Fruit fly (Drosophila melanogaster) whole organism, embryonic: ENCODE measurements around the gene Spn88Ea.

Experiments
- CG10209 ChIP-seq: fragments of 200-800 bp; sonication (Bioruptor generic); optimal IDR thresholded peaks from 3 replicates; lab custom pipeline; 2017; ENCODE audit warnings: missing biosample characterization, mild to moderate bottlenecking, missing genetic modification characterization, missing genetic modification reagents
- CG10979 ChIP-seq: fragments of 200-800 bp; sonication (Bioruptor generic); optimal IDR thresholded peaks from 2 replicates; lab custom pipeline; 2018; ENCODE audit warnings: missing biosample characterization, mild to moderate bottlenecking, missing genetic modification characterization, moderate library complexity
- CG11085 ChIP-seq: fragments of 200-800 bp; sonication (Bioruptor generic); IDR thresholded peaks from 2 replicates; pipeline ENCODE4 v1.3.6; 2022; ENCODE audit warnings: missing biosample characterization, missing genetic modification characterization
- CG12299 ChIP-seq: fragments of 200-800 bp; sonication (Bioruptor generic); optimal IDR thresholded peaks from 2 replicates; lab custom pipeline; 2018; ENCODE audit warnings: missing biosample characterization, mild to moderate bottlenecking, missing genetic modification characterization
- CG12744 ChIP-seq: fragments of 200-800 bp; sonication (Bioruptor generic); optimal IDR thresholded peaks from 2 replicates; lab custom pipeline; 2016; ENCODE audit warnings: missing biosample characterization, missing genetic modification characterization
- CG13296 ChIP-seq: fragments of 200-800 bp; sonication (Bioruptor generic); optimal IDR thresholded peaks from 3 replicates; lab custom pipeline; 2018; ENCODE audit warnings: missing biosample characterization, mild to moderate bottlenecking, missing genetic modification characterization
- CG15696 ChIP-seq: fragments of 200-800 bp; sonication (Bioruptor generic); optimal IDR thresholded peaks from 2 replicates; lab custom pipeline; 2019; ENCODE audit warnings: missing biosample characterization, mild to moderate bottlenecking, missing genetic modification characterization, moderate library complexity
- CG17361 ChIP-seq: fragments of 200-800 bp; sonication (Bioruptor generic); IDR thresholded peaks from 3 replicates; pipeline ENCODE4 v1.3.6; 2022; ENCODE audit warnings: missing biosample characterization, missing genetic modification characterization
- CG18262 ChIP-seq: fragments of 200-800 bp; optimal IDR thresholded peaks from 3 replicates; lab custom pipeline; 2019; ENCODE audit warnings: missing biosample characterization, mild to moderate bottlenecking, missing genetic modification characterization, moderate library complexity
- CG18619 ChIP-seq: fragments of 200-800 bp; sonication (Bioruptor generic); optimal IDR thresholded peaks from 3 replicates; lab custom pipeline; 2017; ENCODE audit warnings: missing biosample characterization, mild to moderate bottlenecking, missing genetic modification characterization
- CG18764 ChIP-seq: fragments of 200-800 bp; sonication (Bioruptor generic); optimal IDR thresholded peaks from 3 replicates; lab custom pipeline; 2016; ENCODE audit warnings: missing biosample characterization, missing genetic modification characterization
- CG30403 ChIP-seq: fragments of 200-800 bp; sonication (Bioruptor generic); optimal IDR thresholded peaks from 3 replicates; lab custom pipeline; 2016; ENCODE audit warnings: missing biosample characterization, missing genetic modification characterization
- CG31441 ChIP-seq: fragments of 200-800 bp; sonication (Bioruptor generic); IDR thresholded peaks from 2 replicates; pipeline ENCODE4 v1.3.6; 2022; ENCODE audit warnings: missing biosample characterization, missing genetic modification characterization
- CG3163 ChIP-seq: fragments of 200-800 bp; sonication (Bioruptor generic); optimal IDR thresholded peaks from 3 replicates; lab custom pipeline; 2016; ENCODE audit warnings: missing biosample characterization, missing genetic modification characterization
- CG33213 ChIP-seq: fragments of 200-800 bp; sonication (Bioruptor generic); optimal IDR thresholded peaks from 3 replicates; lab custom pipeline; 2016; ENCODE audit warnings: missing biosample characterization, missing genetic modification characterization
- CG9932 ChIP-seq: fragments of 200-800 bp; sonication (Bioruptor generic); IDR thresholded peaks from 2 replicates; pipeline ENCODE4 v1.3.6; 2022; ENCODE audit warnings: missing biosample characterization, missing genetic modification characterization
- CrebB ChIP-seq: fragments of 200-800 bp; sonication (Bioruptor generic); optimal IDR thresholded peaks from 3 replicates; lab custom pipeline; 2018; ENCODE audit warnings: missing biosample characterization, mild to moderate bottlenecking, missing genetic modification characterization
- Dll ChIP-seq: fragments of 200-800 bp; sonication (Bioruptor generic); IDR thresholded peaks from 4 replicates; pipeline ENCODE4 v1.3.6; 2022; ENCODE audit warnings: missing biosample characterization, missing genetic modification characterization; ENCODE audit not compliant: partially characterized antibody
- Ets97D ChIP-seq: fragments of 200-800 bp; sonication (Bioruptor generic); optimal IDR thresholded peaks from 3 replicates; lab custom pipeline; 2016; ENCODE audit warnings: missing biosample characterization, missing genetic modification characterization
- H2.0 ChIP-seq: fragments of 200-800 bp; sonication (Bioruptor generic); IDR thresholded peaks from 2 replicates; pipeline ENCODE4 v1.3.6; 2022; ENCODE audit warnings: missing biosample characterization, missing genetic modification characterization
- HLH3B ChIP-seq: fragments of 200-800 bp; sonication (Bioruptor generic); IDR thresholded peaks from 2 replicates; pipeline ENCODE4 v1.3.6; 2022; ENCODE audit warnings: missing biosample characterization, missing genetic modification characterization
- Hmr ChIP-seq: fragments of 200-800 bp; sonication (Bioruptor generic); optimal IDR thresholded peaks from 3 replicates; lab custom pipeline; 2017; ENCODE audit warnings: mild to moderate bottlenecking, missing biosample characterization, missing genetic modification reagents, missing genetic modification characterization
- Hmx ChIP-seq: fragments of 200-800 bp; sonication (Bioruptor generic); optimal IDR thresholded peaks from 2 replicates; lab custom pipeline; 2016; ENCODE audit warnings: missing biosample characterization, missing genetic modification characterization
- Kr ChIP-seq: fragments of 200-800 bp; sonication (Bioruptor generic); optimal IDR thresholded peaks from 2 replicates; lab custom pipeline; 2017; ENCODE audit warnings: missing biosample characterization, mild to moderate bottlenecking, missing genetic modification characterization
- Mrtf ChIP-seq: fragments of 200-800 bp; sonication (Bioruptor generic); IDR thresholded peaks from 3 replicates; pipeline ENCODE4 v1.3.6; 2022; ENCODE audit warnings: missing biosample characterization, missing genetic modification characterization
- ap ChIP-seq: fragments of 200-800 bp; sonication (Bioruptor generic); IDR thresholded peaks from 2 replicates; pipeline ENCODE4 v1.3.6; 2022; ENCODE audit warnings: missing biosample characterization, missing genetic modification characterization
- ara ChIP-seq: fragments of 200-800 bp; sonication (Bioruptor generic); IDR thresholded peaks from 2 replicates; pipeline ENCODE4 v1.3.6; 2022; ENCODE audit warnings: missing biosample characterization, missing genetic modification characterization
- ato ChIP-seq: fragments of 200-800 bp; sonication (Bioruptor generic); IDR thresholded peaks from 2 replicates; pipeline ENCODE4 v1.3.6; 2022; ENCODE audit warnings: missing biosample characterization, missing genetic modification characterization; ENCODE audit not compliant: partially characterized antibody
- chn ChIP-seq: fragments of 200-800 bp; sonication (Bioruptor generic); optimal IDR thresholded peaks from 2 replicates; lab custom pipeline; 2016; ENCODE audit warnings: missing biosample characterization, missing genetic modification characterization
- ci ChIP-seq: fragments of 200-800 bp; sonication (Bioruptor generic); IDR thresholded peaks from 3 replicates; pipeline ENCODE4 v1.3.6; 2022; ENCODE audit warnings: missing biosample characterization, missing genetic modification characterization
- corto ChIP-seq: fragments of 200-800 bp; sonication (Bioruptor generic); optimal IDR thresholded peaks from 2 replicates; lab custom pipeline; 2016; ENCODE audit warnings: missing biosample characterization, mild to moderate bottlenecking, missing genetic modification characterization, moderate library complexity
- cwo ChIP-seq: fragments of 200-800 bp; sonication (Bioruptor generic); optimal IDR thresholded peaks from 3 replicates; lab custom pipeline; 2017; ENCODE audit warnings: missing biosample characterization, missing genetic modification characterization, mild to moderate bottlenecking, moderate library complexity, missing genetic modification reagents
- gcm2 ChIP-seq: fragments of 200-800 bp; sonication (Bioruptor generic); optimal IDR thresholded peaks from 2 replicates; lab custom pipeline; 2016; ENCODE audit warnings: missing biosample characterization, missing genetic modification characterization
- insv ChIP-seq, 2 experiments: fragments of 200-800 bp; sonication (Bioruptor generic); optimal IDR thresholded peaks; 3 replicates each; lab custom pipeline; 2016 to 2018; ENCODE audit warnings: missing biosample characterization in 2 of 2, missing genetic modification characterization in 2 of 2
- lola ChIP-seq, 3 experiments: fragments of >200 bp in 2 of 3; fragments of 200-800 bp in 1 of 3; sonication (Bioruptor generic) in 1 of 3; optimal IDR thresholded peaks; 2 replicates each; lab custom pipeline; 2017 to 2019; ENCODE audit warnings: missing biosample characterization in 3 of 3, missing genetic modification characterization in 3 of 3, mild to moderate bottlenecking in 1 of 3, moderate library complexity in 1 of 3
- luna ChIP-seq: fragments of 200-800 bp; sonication (Bioruptor generic); optimal IDR thresholded peaks from 2 replicates; lab custom pipeline; 2016; ENCODE audit warnings: missing biosample characterization, missing genetic modification characterization
- run ChIP-seq: fragments of 200-800 bp; sonication (Bioruptor generic); optimal IDR thresholded peaks from 3 replicates; lab custom pipeline; 2018; ENCODE audit warnings: missing biosample characterization, mild to moderate bottlenecking, missing genetic modification characterization
- salm ChIP-seq: fragments of 200-800 bp; sonication (Bioruptor generic); optimal IDR thresholded peaks from 2 replicates; lab custom pipeline; 2018; ENCODE audit warnings: missing biosample characterization, mild to moderate bottlenecking, missing genetic modification characterization
- sc ChIP-seq, 3 experiments: fragments of >200 bp in 2 of 3; fragments of 200-800 bp in 1 of 3; sonication (Bioruptor generic) in 1 of 3; optimal IDR thresholded peaks; 2 replicates in 2 of 3; 3 replicates in 1 of 3; lab custom pipeline; 2017; ENCODE audit warnings: mild to moderate bottlenecking in 1 of 3, missing biosample characterization in 1 of 3, missing genetic modification characterization in 1 of 3, missing genetic modification reagents in 1 of 3
- scrt ChIP-seq: fragments of 200-800 bp; sonication (Bioruptor generic); optimal IDR thresholded peaks from 2 replicates; lab custom pipeline; 2018; ENCODE audit warnings: missing biosample characterization, mild to moderate bottlenecking, missing genetic modification characterization, moderate library complexity
- stc ChIP-seq: fragments of 200-800 bp; sonication (Bioruptor generic); IDR thresholded peaks from 2 replicates; pipeline ENCODE4 v1.3.6; 2022; ENCODE audit warnings: missing biosample characterization, missing genetic modification characterization
- tgo ChIP-seq: fragments of 200-800 bp; sonication (Bioruptor generic); IDR thresholded peaks from 3 replicates; pipeline ENCODE4 v1.3.6; 2022; ENCODE audit warnings: missing biosample characterization, missing genetic modification characterization
- tll ChIP-seq, 2 experiments: fragments of 200-800 bp in 1 of 2; fragments of >200 bp in 1 of 2; sonication (Bioruptor generic) in 1 of 2; optimal IDR thresholded peaks; 2 replicates each; lab custom pipeline; 2017 to 2019; ENCODE audit warnings: missing biosample characterization in 2 of 2, missing genetic modification characterization in 2 of 2, mild to moderate bottlenecking in 1 of 2, moderate library complexity in 1 of 2
- vvl ChIP-seq: fragments of 200-800 bp; sonication (Bioruptor generic); IDR thresholded peaks from 2 replicates; pipeline ENCODE4 v1.3.6; 2022; ENCODE audit warnings: missing biosample characterization, missing genetic modification characterization
- wdn ChIP-seq: fragments of 200-800 bp; sonication (Bioruptor generic); IDR thresholded peaks from 2 replicates; pipeline ENCODE4 v1.3.6; 2022; ENCODE audit warnings: missing biosample characterization, missing genetic modification characterization
- wor ChIP-seq: fragments of 200-800 bp; sonication (Bioruptor generic); IDR thresholded peaks from 2 replicates; pipeline ENCODE4 v1.3.6; 2022; ENCODE audit warnings: missing biosample characterization, missing genetic modification characterization
- z ChIP-seq: fragments of 200-800 bp; sonication (Bioruptor generic); IDR thresholded peaks from 3 replicates; pipeline ENCODE4 v1.3.6; 2022; ENCODE audit warnings: missing biosample characterization, missing genetic modification characterization

The Spn88Ea gene

dm6 chr3R:15196134-15197034, 9.9 kb downstream of the Spn88Ea start, which contains the start of the genes Kpc1 and CG42542 (continued):
- TF ChIP-seq CrebB (tag; lab: Kevin White, UChicago) (peak; percentile 52), tll (GFP tag; optimal IDR thresholded peaks at IDR 0.05; lab: Kevin White, UChicago) (peak in 1 of 2 experiments; percentile 86), Mrtf (GFP tag; lab: Robert Waterston, UW) (no peak), vvl (GFP tag; lab: Robert Waterston, UW) (peak; percentile 71), CG18619 (GFP tag; lab: Kevin White, UChicago) (peak; percentile 60), Hmx (GFP tag; lab: Kevin White, UChicago) (peak; percentile 61), run (tag; lab: Kevin White, UChicago) (no peak), insv (GFP tag; optimal IDR thresholded peaks at IDR 0.05; lab: Kevin White, UChicago) (peak in 1 of 2 experiments; percentile 29), CG31441 (peak; percentile 78), CG11085 (GFP tag; lab: Robert Waterston, UW) (no peak; the same call in 1 of the 2 replicates), ap (no peak), gcm2 (GFP tag; lab: Kevin White, UChicago) (peak; percentile 78), ato (GFP tag; lab: Robert Waterston, UW) (peak; percentile 84), Hmr (GFP tag; lab: Kevin White, UChicago) (peak; percentile 82), CG30403 (GFP tag; lab: Kevin White, UChicago) (peak; percentile 89), CG17361 (GFP tag; lab: Robert Waterston, UW) (no peak; the same call in 1 of the 3 replicates), corto (GFP tag; lab: Kevin White, UChicago) (peak; percentile 35), ci (GFP tag; lab: Robert Waterston, UW) (peak; percentile 74), CG18764 (GFP tag; lab: Kevin White, UChicago) (peak; percentile 63), CG13296 (GFP tag; lab: Kevin White, UChicago) (no peak), CG3163 (GFP tag; lab: Kevin White, UChicago) (peak; percentile 54), H2.0 (GFP tag; lab: Robert Waterston, UW) (peak; percentile 35; the same call in 1 of the 2 replicates), stc (GFP tag; lab: Robert Waterston, UW) (no peak), CG9932 (peak; percentile 91), lola (GFP tag; optimal IDR thresholded peaks at IDR 0.05; lab: Kevin White, UChicago) (peak in 1 of 3 experiments; percentile 81), tgo (GFP tag; lab: Robert Waterston, UW) (peak; percentile 55; the same call in 2 of the 3 replicates), CG10979 (tag; lab: Kevin White, UChicago) (peak; percentile 61), CG12299 (no peak), cwo (peak; percentile 58), CG18262 (no peak), scrt (GFP tag; lab: Kevin White, UChicago) (peak; percentile 35), CG12744 (GFP tag; lab: Kevin White, UChicago) (peak; percentile 66), chn (peak; percentile 77), wor (GFP tag; lab: Robert Waterston, UW) (0 out of 2 replicates have a peak, but pooled peaks have one; percentile 22), Ets97D (GFP tag; lab: Kevin White, UChicago) (peak; percentile 63), CG33213 (GFP tag; lab: Kevin White, UChicago) (peak; percentile 54), HLH3B (GFP tag; lab: Robert Waterston, UW) (peak; percentile 47; the same call in 1 of the 2 replicates), ara (peak; percentile 58; the same call in 1 of the 2 replicates), sc (optimal IDR thresholded peaks at IDR 0.05; lab: Kevin White, UChicago) (no peak), sc (GFP tag; optimal IDR thresholded peaks at IDR 0.05; lab: Kevin White, UChicago) (peak; percentile 53), luna (GFP tag; lab: Kevin White, UChicago) (no peak), wdn (peak; percentile 56), Kr (GFP tag; lab: Kevin White, UChicago) (peak; percentile 11), CG10209 (GFP tag; lab: Kevin White, UChicago) (peak; percentile 66), CG15696 (peak; percentile 73), salm (no peak), z (GFP tag; lab: Robert Waterston, UW) (no peak), Dll (GFP tag; lab: Robert Waterston, UW) (peak; percentile 96)
